Worm (Caenorhabditis elegans) whole organism, L4/young adult: ENCODE data around the gene lbp-2.

Experiments used
- dao-5 ChIP-seq: sonication (generic microtip); optimal IDR thresholded peaks from 2 replicates; lab custom pipeline; 2016; ENCODE audit warnings: missing genotype, missing genetic modification characterization, moderate library complexity, missing compliant biosample characterization
- him-1 ChIP-seq: sonication (generic microtip); optimal IDR thresholded peaks from 2 replicates; lab custom pipeline; 2016; ENCODE audit warnings: missing genotype, missing genetic modification reagents, missing genetic modification characterization, missing compliant biosample characterization

DNA sequence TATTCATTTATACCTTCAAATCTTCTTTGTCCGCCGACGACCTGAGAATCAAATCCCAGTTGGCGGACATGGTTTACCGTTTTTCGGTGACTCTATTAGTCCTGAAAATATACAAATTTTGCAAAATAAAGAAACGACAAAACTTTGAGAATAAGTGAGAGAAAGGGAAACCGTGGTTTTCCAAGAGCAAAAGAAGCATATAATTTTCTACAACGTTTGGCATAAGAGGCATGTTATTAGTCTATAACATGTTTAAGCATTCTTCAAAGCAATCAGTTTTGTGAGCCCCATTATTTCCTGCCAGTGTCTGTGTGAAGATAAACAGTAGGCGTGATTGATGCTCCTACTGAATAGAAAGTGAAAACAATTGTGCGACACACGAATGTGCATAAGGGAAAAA is 19.7 kb downstream of the lbp-2 start, which contains the start of gene K09C4.10:
- no peak for TF ChIP-seq him-1
- TF ChIP-seq dao-5 (tag; lab: Kevin White, UChicago): no peak
